Fruit fly (Drosophila melanogaster): ENCODE results near the gene CG15882.

- TF ChIP-seq bab1 (GFP tag; optimal IDR thresholded peaks at IDR 0.05) (no peak), CG33017 (tag; optimal IDR thresholded peaks at IDR 0.05) (no peak), Hr96 (GFP tag; optimal IDR thresholded peaks at IDR 0.05) (no peak), cic (GFP tag; optimal IDR thresholded peaks at IDR 0.05) (no peak), kay (GFP tag; ENCODE audit: borderline replicate concordance) (no peak), tj (GFP tag; optimal IDR thresholded peaks at IDR 0.05) (no peak), CG1620 (GFP tag; optimal IDR thresholded peaks at IDR 0.05) (no peak)
Observed at dm6 chrX:19157471-19157870, 33.3 kb upstream of the CG15882 start.

Measured in whole organism, adult.